Fruit fly (Drosophila melanogaster) whole organism, wandering third instar larva: Measurements from ENCODE around the gene Ilk.

Source experiments
- Jra ChIP-seq: sonication (Bioruptor generic); optimal IDR thresholded peaks from 2 replicates; lab custom pipeline; 2016; ENCODE audit warnings: missing biosample characterization, missing genetic modification characterization
- Myc ChIP-seq: fragments of >200 bp; optimal IDR thresholded peaks from 2 replicates; lab custom pipeline; 2017
- N ChIP-seq: fragments of >200 bp; optimal IDR thresholded peaks from 2 replicates; lab custom pipeline; 2018; ENCODE audit warnings: missing biosample characterization, missing external identifiers, missing genetic modification characterization
- OdsH ChIP-seq: fragments of 200-800 bp; sonication (Bioruptor generic); optimal IDR thresholded peaks from 2 replicates; lab custom pipeline; 2016; ENCODE audit warnings: missing biosample characterization, mild to moderate bottlenecking, missing genetic modification characterization
- dmrt93B ChIP-seq: fragments of 200-800 bp; sonication (Bioruptor generic); optimal IDR thresholded peaks from 2 replicates; lab custom pipeline; 2018; ENCODE audit warnings: missing biosample characterization, mild to moderate bottlenecking, missing genetic modification characterization
- jim ChIP-seq: fragments of 175-275, 200-325 bp; sonication (Bioruptor generic); optimal IDR thresholded peaks from 2 replicates; lab custom pipeline; 2016; ENCODE audit warnings: missing biosample characterization, mild to moderate bottlenecking, missing genetic modification characterization
- psq ChIP-seq: fragments of 200-800 bp; sonication (Bioruptor generic); optimal IDR thresholded peaks from 3 replicates; lab custom pipeline; 2017; ENCODE audit warnings: missing biosample characterization, mild to moderate bottlenecking, missing genetic modification characterization, moderate library complexity
- tai ChIP-seq: sonication (Bioruptor generic); optimal IDR thresholded peaks from 2 replicates; lab custom pipeline; 2016; ENCODE audit warnings: missing biosample characterization, missing genetic modification characterization
- usp ChIP-seq: fragments of >200 bp; optimal IDR thresholded peaks from 2 replicates; lab custom pipeline; 2017; ENCODE audit warnings: missing biosample characterization, missing genetic modification characterization

- TF ChIP-seq OdsH (GFP tag; lab: Kevin White, UChicago): no peak
- no peak for TF ChIP-seq N (GFP tag; lab: Kevin White, UChicago)
- peak; percentile 5 for TF ChIP-seq jim (GFP tag; lab: Kevin White, UChicago)
- TF ChIP-seq Myc (lab: Kevin White, UChicago): no peak
- TF ChIP-seq usp (GFP tag; lab: Kevin White, UChicago): no peak
- no peak for TF ChIP-seq dmrt93B
- TF ChIP-seq psq (GFP tag; lab: Kevin White, UChicago): peak; percentile 12
- TF ChIP-seq Jra (GFP tag; lab: Kevin White, UChicago): no peak
- no peak for TF ChIP-seq tai (GFP tag; lab: Kevin White, UChicago)
These were observed 35.8 kb downstream of the Ilk start for dm6 chr3L:21252525-21252924.
